Worm (Caenorhabditis elegans): ENCODE measurements around the gene Y49E10.10.

ce11 chrIII:12428264-12428627 is 33.0 kb downstream of the Y49E10.10 start:
- TF ChIP-seq ets-7 (tag; optimal IDR thresholded peaks at IDR 0.05) (no peak), hnd-1 (tag; optimal IDR thresholded peaks at IDR 0.05) (no peak), flt-1 (GFP tag; IDR thresholded peaks at IDR 0.05) (no peak), ama-1 (optimal IDR thresholded peaks at IDR 0.05) (no peak), tbx-37 (GFP tag; conservative IDR thresholded peaks at IDR 0.05) (no peak), pes-1 (GFP tag; IDR thresholded peaks at IDR 0.05) (no peak)
